Fruit fly (Drosophila melanogaster) whole organism, embryonic: ENCODE results near the gene CG16854.
A peak's percentile ranks its signal among the peaks of the same experiment; 100 is the strongest.

Experiments
- C15 ChIP-seq: fragments of 200-800 bp; sonication (Bioruptor generic); IDR thresholded peaks from 3 replicates; pipeline ENCODE4 v1.3.6; 2022; ENCODE audit warnings: missing biosample characterization, missing genetic modification characterization
- CG10654 ChIP-seq: fragments of 200-800 bp; sonication (Bioruptor generic); optimal IDR thresholded peaks from 2 replicates; lab custom pipeline; 2016; ENCODE audit warnings: missing biosample characterization, missing genetic modification characterization
- CG11723 ChIP-seq: fragments of 200-800 bp; sonication (Bioruptor generic); optimal IDR thresholded peaks from 2 replicates; lab custom pipeline; 2017; ENCODE audit warnings: missing biosample characterization, mild to moderate bottlenecking, missing genetic modification characterization
- CG12942 ChIP-seq: fragments of 200-800 bp; sonication (Bioruptor generic); optimal IDR thresholded peaks from 3 replicates; lab custom pipeline; 2016; ENCODE audit warnings: missing biosample characterization, missing genetic modification characterization
- CG17359 ChIP-seq: fragments of 200-800 bp; sonication (Bioruptor generic); optimal IDR thresholded peaks from 3 replicates; lab custom pipeline; 2018; ENCODE audit warnings: missing biosample characterization, mild to moderate bottlenecking, missing genetic modification characterization, moderate library complexity
- CG17829 ChIP-seq: fragments of 200-800 bp; optimal IDR thresholded peaks from 2 replicates; lab custom pipeline; 2019; ENCODE audit warnings: missing biosample characterization, mild to moderate bottlenecking, missing genetic modification characterization, moderate library complexity
- CG31365 ChIP-seq: fragments of 200-800 bp; sonication (Bioruptor generic); optimal IDR thresholded peaks from 2 replicates; lab custom pipeline; 2018; ENCODE audit warnings: missing biosample characterization, mild to moderate bottlenecking, missing genetic modification characterization
- CG32772 ChIP-seq: fragments of 200-800 bp; sonication (Bioruptor generic); IDR thresholded peaks from 2 replicates; pipeline ENCODE4 v1.3.6; 2022; ENCODE audit warnings: missing biosample characterization, missing genetic modification characterization
- CG3407 ChIP-seq: fragments of 200-800 bp; sonication (Bioruptor generic); optimal IDR thresholded peaks from 2 replicates; lab custom pipeline; 2018; ENCODE audit warnings: missing biosample characterization, mild to moderate bottlenecking, missing genetic modification characterization
- CG34224 ChIP-seq: fragments of 200-800 bp; sonication (Bioruptor generic); IDR thresholded peaks from 3 replicates; pipeline ENCODE4 v1.3.6; 2022; ENCODE audit warnings: missing biosample characterization, missing genetic modification characterization; ENCODE audit not compliant: partially characterized antibody
- CG3995 ChIP-seq: fragments of 200-800 bp; sonication (Bioruptor generic); optimal IDR thresholded peaks from 3 replicates; lab custom pipeline; 2016; ENCODE audit warnings: missing biosample characterization, missing genetic modification characterization
- CG4707 ChIP-seq: fragments of 200-800 bp; sonication (Bioruptor generic); optimal IDR thresholded peaks from 2 replicates; lab custom pipeline; 2018; ENCODE audit warnings: missing biosample characterization, mild to moderate bottlenecking, missing genetic modification characterization, moderate library complexity
- CG4730 ChIP-seq: fragments of 200-800 bp; sonication (Bioruptor generic); IDR thresholded peaks from 2 replicates; pipeline ENCODE4 v1.3.6; 2022; ENCODE audit warnings: missing biosample characterization, missing genetic modification characterization
- CG9215 ChIP-seq: fragments of 200-800 bp; sonication (Bioruptor generic); IDR thresholded peaks from 2 replicates; pipeline ENCODE4 v1.3.6; 2022; ENCODE audit warnings: missing biosample characterization, missing genetic modification characterization
- CG9437 ChIP-seq: fragments of 200-800 bp; sonication (Bioruptor generic); optimal IDR thresholded peaks from 2 replicates; lab custom pipeline; 2018; ENCODE audit warnings: missing biosample characterization, mild to moderate bottlenecking, missing genetic modification characterization
- E2f2 ChIP-seq: fragments of 200-800 bp; sonication (Bioruptor generic); IDR thresholded peaks from 2 replicates; pipeline ENCODE4 v1.3.6; 2022; ENCODE audit warnings: missing biosample characterization, missing genetic modification characterization
- Ets65A ChIP-seq: fragments of 200-800 bp; sonication (Bioruptor generic); peaks from one replicate; lab custom pipeline; 2016; ENCODE audit warnings: missing biosample characterization, missing genetic modification characterization
- Ets97D ChIP-seq: fragments of 200-800 bp; sonication (Bioruptor generic); optimal IDR thresholded peaks from 3 replicates; lab custom pipeline; 2016; ENCODE audit warnings: missing biosample characterization, missing genetic modification characterization
- H2.0 ChIP-seq: fragments of 200-800 bp; sonication (Bioruptor generic); IDR thresholded peaks from 2 replicates; pipeline ENCODE4 v1.3.6; 2022; ENCODE audit warnings: missing biosample characterization, missing genetic modification characterization
- Lim3 ChIP-seq: fragments of 200-800 bp; sonication (Bioruptor generic); IDR thresholded peaks from 2 replicates; pipeline ENCODE4 v1.3.6; 2022; ENCODE audit warnings: missing biosample characterization, missing genetic modification characterization
- Mad ChIP-seq: fragments of 200-800 bp; sonication (Bioruptor generic); optimal IDR thresholded peaks from 2 replicates; lab custom pipeline; 2016; ENCODE audit warnings: missing biosample characterization, missing genetic modification characterization
- Nf-YC ChIP-seq: fragments of 200-800 bp; optimal IDR thresholded peaks from 3 replicates; lab custom pipeline; 2019; ENCODE audit warnings: missing biosample characterization, mild to moderate bottlenecking, missing genetic modification characterization, moderate library complexity
- Sox102F ChIP-seq: fragments of 200-800 bp; sonication (Bioruptor generic); optimal IDR thresholded peaks from 2 replicates; lab custom pipeline; 2018; ENCODE audit warnings: missing biosample characterization, mild to moderate bottlenecking, missing genetic modification characterization, moderate library complexity
- Tbp ChIP-seq: fragments of >200 bp; optimal IDR thresholded peaks from 2 replicates; lab custom pipeline; 2018; ENCODE audit warnings: missing biosample characterization, missing genetic modification characterization
- YL-1 ChIP-seq: fragments of 200-800 bp; sonication (Bioruptor generic); optimal IDR thresholded peaks from 3 replicates; lab custom pipeline; 2017; ENCODE audit warnings: missing biosample characterization, mild to moderate bottlenecking, missing genetic modification characterization
- ac ChIP-seq: fragments of 200-800 bp; sonication (Bioruptor generic); optimal IDR thresholded peaks from 3 replicates; lab custom pipeline; 2017; ENCODE audit warnings: missing biosample characterization, mild to moderate bottlenecking, missing genetic modification characterization
- bab2 ChIP-seq: fragments of 200-800 bp; sonication (Bioruptor generic); optimal IDR thresholded peaks from 2 replicates; lab custom pipeline; 2016; ENCODE audit warnings: missing biosample characterization, missing genetic modification characterization
- bsh ChIP-seq, 2 experiments: fragments of 200-800 bp; sonication (Bioruptor generic); optimal IDR thresholded peaks; 2 replicates each; lab custom pipeline; 2017 to 2018; ENCODE audit warnings: mild to moderate bottlenecking in 2 of 2, missing biosample characterization in 2 of 2, missing genetic modification characterization in 2 of 2, moderate library complexity in 1 of 2
- ci ChIP-seq: fragments of 200-800 bp; sonication (Bioruptor generic); IDR thresholded peaks from 3 replicates; pipeline ENCODE4 v1.3.6; 2022; ENCODE audit warnings: missing biosample characterization, missing genetic modification characterization
- crp ChIP-seq, 2 experiments: fragments of 200-800 bp; sonication (Bioruptor generic); optimal IDR thresholded peaks; 2 replicates in 1 of 2; 3 replicates in 1 of 2; lab custom pipeline; 2017; ENCODE audit warnings: missing biosample characterization in 2 of 2, missing genetic modification characterization in 2 of 2, mild to moderate bottlenecking in 1 of 2, moderate library complexity in 1 of 2
- cwo ChIP-seq: fragments of 200-800 bp; sonication (Bioruptor generic); optimal IDR thresholded peaks from 3 replicates; lab custom pipeline; 2017; ENCODE audit warnings: missing biosample characterization, missing genetic modification characterization, mild to moderate bottlenecking, moderate library complexity, missing genetic modification reagents
- fd96Cb ChIP-seq: fragments of 200-800 bp; sonication (Bioruptor generic); optimal IDR thresholded peaks from 2 replicates; lab custom pipeline; 2018; ENCODE audit warnings: missing biosample characterization, mild to moderate bottlenecking, missing genetic modification characterization, moderate library complexity
- gcm ChIP-seq: fragments of 200-800 bp; sonication (Bioruptor generic); optimal IDR thresholded peaks from 2 replicates; lab custom pipeline; 2019; ENCODE audit warnings: missing biosample characterization, mild to moderate bottlenecking, missing genetic modification characterization, moderate library complexity
- gfzf ChIP-seq: fragments of 200-800 bp; sonication (Bioruptor generic); optimal IDR thresholded peaks from 2 replicates; lab custom pipeline; 2016; ENCODE audit warnings: missing biosample characterization, mild to moderate bottlenecking, missing genetic modification characterization, moderate library complexity
- jing ChIP-seq: fragments of 200-800 bp; sonication (Bioruptor generic); optimal IDR thresholded peaks from 2 replicates; lab custom pipeline; 2018; ENCODE audit warnings: missing biosample characterization, mild to moderate bottlenecking, missing genetic modification characterization
- lilli ChIP-seq: fragments of 200-800 bp; sonication (Bioruptor generic); optimal IDR thresholded peaks from 3 replicates; lab custom pipeline; 2016; ENCODE audit warnings: missing biosample characterization, missing genetic modification characterization
- pan ChIP-seq, 4 experiments: fragments of >200 bp in 3 of 4; fragments of 200-800 bp in 1 of 4; sonication (Bioruptor generic) in 1 of 4; optimal IDR thresholded peaks in 3 of 4; IDR thresholded peaks in 1 of 4; 2 replicates each; pipeline versions ENCODE4 v1.3.6 to Lab custom; 2017 to 2022; ENCODE audit warnings: missing biosample characterization in 2 of 4, missing genetic modification characterization in 2 of 4, mixed read lengths in 1 of 4
- peb ChIP-seq: fragments of 200-800 bp; sonication (Bioruptor generic); IDR thresholded peaks from 2 replicates; pipeline ENCODE4 v1.3.6; 2022; ENCODE audit warnings: missing biosample characterization, missing genetic modification characterization
- ranshi ChIP-seq: fragments of 200-800 bp; sonication (Bioruptor generic); IDR thresholded peaks from 2 replicates; pipeline ENCODE4 v1.3.6; 2022; ENCODE audit warnings: missing biosample characterization, missing genetic modification characterization
- sob ChIP-seq: fragments of 200-800 bp; sonication (Bioruptor generic); IDR thresholded peaks from 2 replicates; pipeline ENCODE4 v1.3.6; 2022; ENCODE audit warnings: missing biosample characterization, missing genetic modification characterization
- unpg ChIP-seq: fragments of 200-800 bp; sonication (Bioruptor generic); optimal IDR thresholded peaks from 3 replicates; lab custom pipeline; 2018; ENCODE audit warnings: missing biosample characterization, mild to moderate bottlenecking, missing genetic modification characterization, moderate library complexity
- wdn ChIP-seq: fragments of 200-800 bp; sonication (Bioruptor generic); IDR thresholded peaks from 2 replicates; pipeline ENCODE4 v1.3.6; 2022; ENCODE audit warnings: missing biosample characterization, missing genetic modification characterization
- zfh1 ChIP-seq: fragments of 200-800 bp; sonication (Bioruptor generic); IDR thresholded peaks from 3 replicates; pipeline ENCODE4 v1.3.6; 2022; ENCODE audit warnings: missing biosample characterization, missing genetic modification characterization

CG16854 gene

DNA sequence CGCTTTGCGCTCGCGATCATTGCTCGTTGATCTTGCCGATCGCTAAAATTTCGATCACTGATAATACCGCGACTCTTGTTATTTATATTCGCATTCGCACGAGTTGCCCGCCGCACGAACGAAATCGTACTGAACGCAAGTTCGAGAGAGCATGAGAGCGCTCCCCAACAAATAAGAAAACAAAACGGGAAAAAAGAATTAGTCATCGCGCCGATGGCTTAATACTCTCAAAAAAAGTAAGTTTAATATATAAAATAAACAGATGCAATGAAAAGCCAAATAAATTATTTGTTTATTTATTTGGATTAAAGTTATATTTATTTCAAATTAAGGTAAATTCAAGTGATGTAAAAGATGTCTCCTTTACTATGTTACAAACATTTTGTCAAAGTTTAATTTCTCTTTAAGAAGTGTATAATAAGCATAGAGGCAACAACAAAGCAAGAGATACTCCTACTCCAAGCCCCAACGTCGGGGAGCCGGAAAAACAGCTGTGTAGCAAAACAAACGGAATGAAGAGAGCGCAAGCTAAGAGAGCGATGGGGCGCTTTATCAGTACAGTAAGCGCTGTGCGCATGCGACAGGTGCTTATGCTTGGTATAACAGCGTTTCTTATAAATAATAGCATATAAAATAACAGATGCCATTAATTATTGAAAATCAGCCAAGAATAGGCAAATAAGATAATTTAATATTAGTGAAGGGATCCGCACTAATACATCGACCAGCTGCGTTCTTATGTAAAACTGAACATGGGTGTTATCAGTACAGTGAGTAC is 29.0 kb upstream of the CG16854 start (continued):
- no peak for TF ChIP-seq pan (optimal IDR thresholded peaks at IDR 0.05; lab: Kevin White, UChicago)
- peak in 1 of 2 experiments; percentile 63 for TF ChIP-seq pan (GFP tag; optimal IDR thresholded peaks at IDR 0.05 in 1 of 2, IDR thresholded peaks at IDR 0.05 in 1 of 2)
- no peak for TF ChIP-seq Ets65A
- peak; percentile 77 for TF ChIP-seq lilli (GFP tag; lab: Kevin White, UChicago)
- peak; percentile 54 for TF ChIP-seq gcm
- no peak for TF ChIP-seq Ets97D (GFP tag; lab: Kevin White, UChicago)
- TF ChIP-seq fd96Cb: peak; percentile 75
- peak; percentile 77 for TF ChIP-seq jing (GFP tag; lab: Kevin White, UChicago)
- TF ChIP-seq CG31365 (tag; lab: Kevin White, UChicago): no peak
- TF ChIP-seq Tbp (GFP tag; lab: Kevin White, UChicago): no peak
- TF ChIP-seq CG4730 (GFP tag; lab: Robert Waterston, UW): peak; percentile 35
- peak; percentile 71 for TF ChIP-seq CG17829
- TF ChIP-seq ranshi (GFP tag; lab: Robert Waterston, UW): peak; percentile 33
- peak; percentile 55 to 70 for TF ChIP-seq bsh (GFP tag; optimal IDR thresholded peaks at IDR 0.05; lab: Kevin White, UChicago)
- peak; percentile 75 for TF ChIP-seq Nf-YC (tag; lab: Kevin White, UChicago)
- TF ChIP-seq CG34224 (GFP tag; lab: Robert Waterston, UW): no peak
- TF ChIP-seq CG12942 (GFP tag; lab: Kevin White, UChicago): peak; percentile 69
- peak; percentile 43 for TF ChIP-seq peb (GFP tag; lab: Robert Waterston, UW)
- TF ChIP-seq C15 (GFP tag; lab: Robert Waterston, UW): no peak
- peak; percentile 32; the same call in 1 of the 2 replicates for TF ChIP-seq Lim3
- no peak for TF ChIP-seq gfzf (GFP tag; lab: Kevin White, UChicago)
- TF ChIP-seq Mad (GFP tag; lab: Kevin White, UChicago): peak; percentile 75
- peak; percentile 62 for TF ChIP-seq sob (GFP tag; lab: Robert Waterston, UW)
- peak; percentile 56 for TF ChIP-seq CG11723
- peak; percentile 19 for TF ChIP-seq YL-1 (GFP tag; lab: Kevin White, UChicago)
- TF ChIP-seq bab2 (GFP tag; lab: Kevin White, UChicago): peak; percentile 54
- TF ChIP-seq CG4707 (GFP tag; lab: Kevin White, UChicago): peak; percentile 33
- peak in 1 of 2 experiments; percentile 46 for TF ChIP-seq crp (GFP tag; optimal IDR thresholded peaks at IDR 0.05; lab: Kevin White, UChicago)
- no peak for TF ChIP-seq ac (GFP tag; lab: Kevin White, UChicago)
- peak; percentile 72 for TF ChIP-seq Sox102F (GFP tag; lab: Kevin White, UChicago)
- TF ChIP-seq CG3407: peak; percentile 59
- TF ChIP-seq CG9215: no peak; the same call in 1 of the 2 replicates
- peak; percentile 61 for TF ChIP-seq ci (GFP tag; lab: Robert Waterston, UW)
- peak; percentile 73 for TF ChIP-seq CG9437 (GFP tag; lab: Kevin White, UChicago)
- TF ChIP-seq CG10654 (GFP tag; lab: Kevin White, UChicago): peak; percentile 31
- TF ChIP-seq cwo (GFP tag; lab: Kevin White, UChicago): peak; percentile 20
- TF ChIP-seq E2f2: peak; percentile 71
- peak; percentile 84 for TF ChIP-seq H2.0 (GFP tag; lab: Robert Waterston, UW)
- peak; percentile 63 for TF ChIP-seq CG32772 (GFP tag; lab: Robert Waterston, UW)
- TF ChIP-seq CG3995: no peak
- peak; percentile 68; the same call in 2 of the 3 replicates for TF ChIP-seq zfh1
- TF ChIP-seq CG17359 (tag; lab: Kevin White, UChicago): peak; percentile 55
- TF ChIP-seq unpg (GFP tag; lab: Kevin White, UChicago): peak; percentile 80
- peak; percentile 64 for TF ChIP-seq wdn
